Worm (Caenorhabditis elegans) whole organism, early embryonic: ENCODE results near the gene col-8.

Source experiments
- ama-1 ChIP-seq: fragments of 150-350 bp; optimal IDR thresholded peaks from 2 replicates; lab custom pipeline; 2014
- ceh-13 ChIP-seq: fragments of 200-800 bp; sonication (Bioruptor generic); optimal IDR thresholded peaks from 2 replicates; lab custom pipeline; 2018; ENCODE audit warnings: mild to moderate bottlenecking, missing genetic modification characterization, missing compliant biosample characterization
- ceh-36 ChIP-seq: sonication (generic microtip); optimal IDR thresholded peaks from 2 replicates; lab custom pipeline; 2016; ENCODE audit warnings: missing genetic modification characterization, inconsistent platforms, missing compliant biosample characterization
- ets-7 ChIP-seq: sonication (generic microtip); optimal IDR thresholded peaks from 2 replicates; lab custom pipeline; 2016; ENCODE audit warnings: missing genotype, missing genetic modification characterization, missing compliant biosample characterization
- flt-1 ChIP-seq: fragments of 200-800 bp; sonication (Bioruptor generic); IDR thresholded peaks from 2 replicates; pipeline ENCODE4 v1.3.6; 2022; ENCODE audit warnings: missing genetic modification characterization, missing compliant biosample characterization
- hmg-4 ChIP-seq: fragments of 200-800 bp; sonication (Bioruptor generic); optimal IDR thresholded peaks from 2 replicates; lab custom pipeline; 2018; ENCODE audit warnings: mild to moderate bottlenecking, missing genetic modification characterization, missing compliant biosample characterization
- hnd-1 ChIP-seq: sonication (generic microtip); optimal IDR thresholded peaks from 2 replicates; lab custom pipeline; 2016; ENCODE audit warnings: missing genetic modification characterization, missing compliant biosample characterization
- pes-1 ChIP-seq: fragments of 200-800 bp; sonication (Bioruptor generic); IDR thresholded peaks from 2 replicates; pipeline ENCODE4 v1.3.6; 2022; ENCODE audit warnings: missing genetic modification reagents, missing genetic modification characterization, missing compliant biosample characterization
- tbx-11 ChIP-seq: fragments of 200-800 bp; sonication (Bioruptor generic); IDR thresholded peaks from 2 replicates; pipeline ENCODE4 v1.3.6; 2022; ENCODE audit warnings: missing genetic modification characterization, missing compliant biosample characterization

- TF ChIP-seq hnd-1 (no peak), ama-1 (no peak), tbx-11 (GFP tag; lab: Robert Waterston, UW) (no peak), ets-7 (no peak), ceh-13 (GFP tag; lab: Kevin White, UChicago) (no peak), pes-1 (GFP tag; lab: Robert Waterston, UW) (no peak), flt-1 (no peak), ceh-36 (tag; lab: Kevin White, UChicago) (no peak), hmg-4 (GFP tag; lab: Kevin White, UChicago) (no peak)
Observed at ce11 chrIII:7005350-7005749, 15.1 kb downstream of the col-8 start, which contains the start of gene C06E8.5.
